Worm (Caenorhabditis elegans): Measurements from ENCODE around the gene col-37.

The col-37 gene

ce11 chrV:12159975-12160374, 7.6 kb downstream of the col-37 start:
- no peak for TF ChIP-seq elt-3 (tag; optimal IDR thresholded peaks at IDR 0.05)
- no peak for TF ChIP-seq sptf-1 (tag; optimal IDR thresholded peaks at IDR 0.05)
- no peak for TF ChIP-seq lin-32 (GFP tag; optimal IDR thresholded peaks at IDR 0.05)
- no peak for TF ChIP-seq mls-2 (tag; optimal IDR thresholded peaks at IDR 0.05)
- TF ChIP-seq lsy-2 (tag; optimal IDR thresholded peaks at IDR 0.05) = no peak
- no peak for TF ChIP-seq ceh-43 (GFP tag; optimal IDR thresholded peaks at IDR 0.05)
- TF ChIP-seq mab-5 (tag; optimal IDR thresholded peaks at IDR 0.05) = no peak
- TF ChIP-seq hlh-1 (tag; optimal IDR thresholded peaks at IDR 0.05) = no peak
- TF ChIP-seq nhr-12 (tag; optimal IDR thresholded peaks at IDR 0.05) = no peak
- TF ChIP-seq ceh-83 (GFP tag; optimal IDR thresholded peaks at IDR 0.05) = no peak
- TF ChIP-seq unc-62 (GFP tag; optimal IDR thresholded peaks at IDR 0.05) = no peak
- TF ChIP-seq zip-8 (tag; optimal IDR thresholded peaks at IDR 0.05) = no peak
- no peak for TF ChIP-seq pha-4 (tag; optimal IDR thresholded peaks at IDR 0.05)
- TF ChIP-seq ztf-11 (tag; optimal IDR thresholded peaks at IDR 0.05) = no peak
- no peak for TF ChIP-seq sem-2 (GFP tag; optimal IDR thresholded peaks at IDR 0.05)
- no peak for TF ChIP-seq snpc-4 (tag; optimal IDR thresholded peaks at IDR 0.05)
- TF ChIP-seq ces-1 (GFP tag; optimal IDR thresholded peaks at IDR 0.05) = no peak

- TF ChIP-seq nhr-12 (tag; optimal IDR thresholded peaks at IDR 0.05) = no peak
- TF ChIP-seq M03D4.4 (tag; optimal IDR thresholded peaks at IDR 0.05) = no peak
- no peak for TF ChIP-seq ceh-39 (tag; optimal IDR thresholded peaks at IDR 0.05)
Measured at ce11 chrV:12158377-12158776, 9.2 kb downstream of the col-37 start.

ce11 chrV:12154554-12154953, 13.0 kb downstream of the col-37 start, which contains the start of gene C27A7.9:
Gene C27A7.9 (minus strand): TSS chrV:12154654.
- TF ChIP-seq nhr-237 (tag; optimal IDR thresholded peaks at IDR 0.05) = no peak
- no peak for TF ChIP-seq ceh-43 (GFP tag; optimal IDR thresholded peaks at IDR 0.05)
- TF ChIP-seq bed-3 (GFP tag; optimal IDR thresholded peaks at IDR 0.05) = no peak
- no peak for TF ChIP-seq mls-2 (tag; optimal IDR thresholded peaks at IDR 0.05)
- no peak for TF ChIP-seq blmp-1 (tag; optimal IDR thresholded peaks at IDR 0.05)
- no peak for TF ChIP-seq snpc-4 (tag; optimal IDR thresholded peaks at IDR 0.05)
- no peak for TF ChIP-seq ztf-11 (tag; optimal IDR thresholded peaks at IDR 0.05)
- TF ChIP-seq pha-4 (tag; optimal IDR thresholded peaks at IDR 0.05) = no peak
- TF ChIP-seq nhr-28 (tag; optimal IDR thresholded peaks at IDR 0.05) = no peak

- TF ChIP-seq lin-32 (GFP tag; optimal IDR thresholded peaks at IDR 0.05) = no peak
Measured at ce11 chrV:12153784-12154183, 13.8 kb downstream of the col-37 start.

- TF ChIP-seq mep-1 (tag; optimal IDR thresholded peaks at IDR 0.05) (no peak), unc-120 (tag; optimal IDR thresholded peaks at IDR 0.05; ENCODE audit: poor library complexity, severe bottlenecking) (no peak), lin-13 (tag; optimal IDR thresholded peaks at IDR 0.05) (no peak), nhr-237 (tag; optimal IDR thresholded peaks at IDR 0.05) (no peak)
Measured at ce11 chrV:12152857-12153256, 14.7 kb downstream of the col-37 start, which contains the start of gene C27A7.8. Gene C27A7.8 (plus strand): TSS chrV:12153157.

- TF ChIP-seq lin-13 (tag; optimal IDR thresholded peaks at IDR 0.05) (no peak), zip-8 (tag; optimal IDR thresholded peaks at IDR 0.05) (no peak), snpc-4 (tag; optimal IDR thresholded peaks at IDR 0.05) (no peak), nhr-12 (tag; optimal IDR thresholded peaks at IDR 0.05) (no peak), ztf-11 (tag; optimal IDR thresholded peaks at IDR 0.05) (no peak), nhr-28 (tag; optimal IDR thresholded peaks at IDR 0.05) (no peak), drap-1 (GFP tag; optimal IDR thresholded peaks at IDR 0.05) (no peak), flh-1 (GFP tag; optimal IDR thresholded peaks at IDR 0.05) (no peak), ceh-83 (GFP tag; optimal IDR thresholded peaks at IDR 0.05) (no peak), mls-2 (tag; optimal IDR thresholded peaks at IDR 0.05) (no peak), hlh-1 (tag; optimal IDR thresholded peaks at IDR 0.05) (no peak), pha-4 (tag; optimal IDR thresholded peaks at IDR 0.05) (no peak), unc-39 (tag; optimal IDR thresholded peaks at IDR 0.05) (no peak), lsy-2 (tag; optimal IDR thresholded peaks at IDR 0.05) (no peak), lin-32 (GFP tag; optimal IDR thresholded peaks at IDR 0.05) (no peak), M03D4.4 (tag; optimal IDR thresholded peaks at IDR 0.05) (no peak), tbx-8 (GFP tag; optimal IDR thresholded peaks at IDR 0.05) (no peak)
Measured at ce11 chrV:12150607-12151006, 16.9 kb downstream of the col-37 start, which contains the start of gene che-11. Gene che-11 (minus strand): TSS chrV:12150707.
